Fruit fly (Drosophila melanogaster): ENCODE data around the gene CG43219.

Gene CG43219

dm6 chr3L:21171905-21172304 lies 48.3 kb upstream of the CG43219 start, which contains the start of gene Ac78C (continued):
- peak; percentile 77 for TF ChIP-seq Optix (GFP tag; IDR thresholded peaks at IDR 0.05)
- peak; percentile 66 for TF ChIP-seq az2 (GFP tag; optimal IDR thresholded peaks at IDR 0.05)
- TF ChIP-seq CG4707 (GFP tag; optimal IDR thresholded peaks at IDR 0.05) = no peak
- peak; percentile 95 for TF ChIP-seq Antp (GFP tag; optimal IDR thresholded peaks at IDR 0.05)
- peak; percentile 69 for TF ChIP-seq Ets97D (GFP tag; optimal IDR thresholded peaks at IDR 0.05)
- peak; percentile 42 for TF ChIP-seq cato (GFP tag; optimal IDR thresholded peaks at IDR 0.05; ENCODE audit: borderline replicate concordance)
- peak; percentile 11 for TF ChIP-seq CG12236 (GFP tag; optimal IDR thresholded peaks at IDR 0.05)
- peak; percentile 90 for TF ChIP-seq pb (GFP tag; optimal IDR thresholded peaks at IDR 0.05)
- TF ChIP-seq Stat92E (GFP tag; optimal IDR thresholded peaks at IDR 0.05) = no peak
- TF ChIP-seq CG31388 (GFP tag; optimal IDR thresholded peaks at IDR 0.05) = peak; percentile 45
- peak; percentile 80 for TF ChIP-seq org-1 (GFP tag; optimal IDR thresholded peaks at IDR 0.05)
- peak; percentile 6 for TF ChIP-seq Dp (GFP tag; optimal IDR thresholded peaks at IDR 0.05)
- no peak; the same call in 1 of the 2 replicates for TF ChIP-seq CG8765 (GFP tag; IDR thresholded peaks at IDR 0.05)
- TF ChIP-seq Sry-β (GFP tag; optimal IDR thresholded peaks at IDR 0.05) = no peak
- peak; percentile 83 for TF ChIP-seq Xrp1 (GFP tag; IDR thresholded peaks at IDR 0.05)
- TF ChIP-seq C15 (GFP tag; IDR thresholded peaks at IDR 0.05) = peak; percentile 74; the same call in 2 of the 3 replicates
- TF ChIP-seq CG6272 (GFP tag; IDR thresholded peaks at IDR 0.05) = peak; percentile 73
- TF ChIP-seq fu2 (GFP tag; optimal IDR thresholded peaks at IDR 0.05) = peak; percentile 77
- peak; percentile 77 for TF ChIP-seq Nf-YC (tag; optimal IDR thresholded peaks at IDR 0.05)
- TF ChIP-seq kni (GFP tag; optimal IDR thresholded peaks at IDR 0.05) = no peak
- TF ChIP-seq gem (tag; optimal IDR thresholded peaks at IDR 0.05) = peak; percentile 83
- no peak for TF ChIP-seq hb (GFP tag; IDR thresholded peaks at IDR 0.05; ENCODE audit: partially characterized antibody)
- TF ChIP-seq CG10147 (GFP tag; optimal IDR thresholded peaks at IDR 0.05) = peak; percentile 90
- peak; percentile 82; the same call in 2 of the 3 replicates for TF ChIP-seq so (GFP tag; IDR thresholded peaks at IDR 0.05)
- peak; percentile 73 for TF ChIP-seq odd (GFP tag; optimal IDR thresholded peaks at IDR 0.05)
- TF ChIP-seq HLH54F (GFP tag; optimal IDR thresholded peaks at IDR 0.05) = peak; percentile 90
- TF ChIP-seq CG2712 (tag; optimal IDR thresholded peaks at IDR 0.05) = no peak
- TF ChIP-seq CG17829 (tag; optimal IDR thresholded peaks at IDR 0.05) = no peak
- TF ChIP-seq Mad (GFP tag; optimal IDR thresholded peaks at IDR 0.05) = peak; percentile 79
- TF ChIP-seq caup (GFP tag; optimal IDR thresholded peaks at IDR 0.05; ENCODE audit: severe bottlenecking) = peak; percentile 94
- TF ChIP-seq pan (optimal IDR thresholded peaks at IDR 0.05) = no peak
- TF ChIP-seq pan (GFP tag; optimal IDR thresholded peaks at IDR 0.05 in 1 of 2, IDR thresholded peaks at IDR 0.05 in 1 of 2) = peak in 1 of 2 experiments; percentile 91
- no peak for TF ChIP-seq prd (optimal IDR thresholded peaks at IDR 0.05)
- peak; percentile 81 for TF ChIP-seq prd (GFP tag; IDR thresholded peaks at IDR 0.05)
- peak; percentile 91 for TF ChIP-seq Xbp1 (GFP tag; optimal IDR thresholded peaks at IDR 0.05)
- peak; percentile 84 for TF ChIP-seq Taf1 (GFP tag; IDR thresholded peaks at IDR 0.05)
- TF ChIP-seq CG31365 (tag; optimal IDR thresholded peaks at IDR 0.05) = peak; percentile 85
- peak; percentile 66 for TF ChIP-seq CG4424 (GFP tag; optimal IDR thresholded peaks at IDR 0.05)
- TF ChIP-seq Dad (GFP tag; optimal IDR thresholded peaks at IDR 0.05) = peak; percentile 91
- peak; percentile 96 for TF ChIP-seq Deaf1 (tag; optimal IDR thresholded peaks at IDR 0.05)
- TF ChIP-seq ash1 (GFP tag; optimal IDR thresholded peaks at IDR 0.05) = peak; percentile 87
- TF ChIP-seq wdn (GFP tag; IDR thresholded peaks at IDR 0.05) = peak; percentile 90
- peak; percentile 83 for TF ChIP-seq NK7.1 (GFP tag; optimal IDR thresholded peaks at IDR 0.05)
- TF ChIP-seq zfh1 (GFP tag; IDR thresholded peaks at IDR 0.05) = peak; percentile 77
- peak; percentile 57 for TF ChIP-seq nmo (GFP tag; optimal IDR thresholded peaks at IDR 0.05)
- peak; percentile 67 for TF ChIP-seq B-H1 (GFP tag; IDR thresholded peaks at IDR 0.05)
- no peak for TF ChIP-seq cad (GFP tag; optimal IDR thresholded peaks at IDR 0.05)
- TF ChIP-seq CG17359 (tag; optimal IDR thresholded peaks at IDR 0.05) = peak; percentile 88
- no peak for TF ChIP-seq Sin3A (optimal IDR thresholded peaks at IDR 0.05)
- peak; percentile 95 for TF ChIP-seq NFAT (GFP tag; IDR thresholded peaks at IDR 0.05)
- peak; percentile 83 for TF ChIP-seq CG16863 (GFP tag; optimal IDR thresholded peaks at IDR 0.05)
- TF ChIP-seq Fer2 (tag; optimal IDR thresholded peaks at IDR 0.05) = peak; percentile 88

Measured in whole organism, embryonic.